Worm (Caenorhabditis elegans) whole organism, midembryonic: ENCODE measurements around the gene fmo-3.

Experiments used
- T22C8.4 ChIP-seq: fragments of 200-800 bp; sonication (Bioruptor generic); IDR thresholded peaks from 2 replicates; pipeline ENCODE4 v1.3.6; 2022; ENCODE audit warnings: missing genetic modification characterization, missing compliant biosample characterization
- cog-1 ChIP-seq: sonication (generic microtip); optimal IDR thresholded peaks from 2 replicates; lab custom pipeline; 2016; ENCODE audit warnings: missing genetic modification characterization, missing compliant biosample characterization
- flt-1 ChIP-seq: fragments of 200-800 bp; sonication (Bioruptor generic); IDR thresholded peaks from 2 replicates; pipeline ENCODE4 v1.3.6; 2022; ENCODE audit warnings: missing genetic modification characterization, missing compliant biosample characterization
- klf-2 ChIP-seq: fragments of 200-800 bp; sonication (Bioruptor generic); conservative IDR thresholded peaks from 2 replicates; pipeline ENCODE4 v1.3.6; 2022; ENCODE audit warnings: missing genetic modification reagents, missing genetic modification characterization, missing compliant biosample characterization
- med-1 ChIP-seq: sonication (generic microtip); optimal IDR thresholded peaks from 2 replicates; lab custom pipeline; 2017; ENCODE audit warnings: missing genetic modification characterization, mild to moderate bottlenecking, missing compliant biosample characterization, antibody characterized with exemption, missing genetic modification reagents; ENCODE audit not compliant: insufficient read depth
- ref-1 ChIP-seq: fragments of 200-800 bp; sonication (Bioruptor generic); conservative IDR thresholded peaks from 2 replicates; pipeline ENCODE4 v1.3.6; 2022; ENCODE audit warnings: missing genetic modification reagents, missing genetic modification characterization, missing compliant biosample characterization
- tab-1 ChIP-seq: fragments of 200-800 bp; sonication (Bioruptor generic); IDR thresholded peaks from 2 replicates; pipeline ENCODE4 v1.3.6; 2022; ENCODE audit warnings: missing genetic modification characterization, missing compliant biosample characterization
- ztf-23 ChIP-seq: fragments of 200-800 bp; sonication (Bioruptor generic); IDR thresholded peaks from 2 replicates; pipeline ENCODE4 v1.3.6; 2022; ENCODE audit warnings: missing genetic modification reagents, missing genetic modification characterization, missing compliant biosample characterization
- ztf-29 ChIP-seq: fragments of 200-800 bp; sonication (Bioruptor generic); IDR thresholded peaks from 2 replicates; pipeline ENCODE4 v1.3.6; 2022; ENCODE audit warnings: missing genetic modification reagents, missing genetic modification characterization, missing compliant biosample characterization

The fmo-3 gene

DNA sequence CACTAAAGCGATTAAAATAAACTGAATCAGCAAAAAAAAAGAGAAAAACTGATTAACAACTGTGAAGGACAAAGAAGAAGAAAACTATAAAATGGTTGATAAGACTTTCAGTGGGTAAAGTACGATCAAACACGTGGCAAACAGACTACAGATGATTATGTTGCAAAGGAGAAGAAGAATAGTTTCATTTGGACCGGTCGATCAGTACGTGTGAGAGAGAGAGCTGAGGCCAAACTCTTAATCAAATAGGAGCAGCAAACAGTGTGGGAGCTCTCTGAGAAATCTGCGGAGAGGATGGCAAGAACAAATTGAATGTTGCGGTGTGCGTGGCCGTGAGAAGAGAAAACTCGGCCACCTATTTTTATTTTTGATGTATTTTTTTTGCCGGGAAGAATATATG, 24.6 kb downstream of the fmo-3 start:
- TF ChIP-seq tab-1 (GFP tag; lab: Robert Waterston, UW) (no peak), T22C8.4 (GFP tag; lab: Robert Waterston, UW) (no peak), med-1 (GFP tag; lab: Kevin White, UChicago) (no peak), cog-1 (tag; lab: Kevin White, UChicago) (no peak), ref-1 (GFP tag; lab: Robert Waterston, UW) (no peak), ztf-23 (GFP tag; lab: Robert Waterston, UW) (no peak), ztf-29 (GFP tag; lab: Robert Waterston, UW) (no peak), klf-2 (GFP tag; lab: Robert Waterston, UW) (no peak), flt-1 (GFP tag; lab: Robert Waterston, UW) (no peak)

DNA sequence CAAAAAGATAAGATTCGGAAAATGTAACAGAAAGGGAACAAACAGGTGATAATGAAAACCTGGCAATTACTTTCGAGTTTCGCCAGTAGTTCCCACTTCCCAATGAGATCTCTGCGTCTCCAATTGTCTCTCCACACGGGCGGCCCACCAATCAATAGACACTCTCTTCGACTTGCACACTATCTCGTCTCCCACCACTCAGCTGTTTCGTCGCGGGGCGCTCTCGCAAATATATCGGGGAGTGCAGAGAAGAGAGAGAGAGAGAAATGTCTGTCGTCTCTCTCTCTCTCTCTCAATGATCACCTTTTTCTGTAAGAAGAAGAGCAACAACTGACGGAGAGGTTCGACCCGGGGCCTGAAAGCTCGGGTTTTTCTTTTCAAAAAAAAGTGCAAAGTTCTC, 25.7 kb downstream of the fmo-3 start:
- TF ChIP-seq T22C8.4 (GFP tag; lab: Robert Waterston, UW) (peak; percentile 97), tab-1 (GFP tag; lab: Robert Waterston, UW) (no peak), med-1 (GFP tag; lab: Kevin White, UChicago) (no peak), cog-1 (tag; lab: Kevin White, UChicago) (peak; percentile 26), ztf-23 (GFP tag; lab: Robert Waterston, UW) (peak; percentile 46; the same call in 1 of the 2 replicates), flt-1 (GFP tag; lab: Robert Waterston, UW) (0 out of 2 replicates have a peak, but pooled peaks have one; percentile 39)

DNA sequence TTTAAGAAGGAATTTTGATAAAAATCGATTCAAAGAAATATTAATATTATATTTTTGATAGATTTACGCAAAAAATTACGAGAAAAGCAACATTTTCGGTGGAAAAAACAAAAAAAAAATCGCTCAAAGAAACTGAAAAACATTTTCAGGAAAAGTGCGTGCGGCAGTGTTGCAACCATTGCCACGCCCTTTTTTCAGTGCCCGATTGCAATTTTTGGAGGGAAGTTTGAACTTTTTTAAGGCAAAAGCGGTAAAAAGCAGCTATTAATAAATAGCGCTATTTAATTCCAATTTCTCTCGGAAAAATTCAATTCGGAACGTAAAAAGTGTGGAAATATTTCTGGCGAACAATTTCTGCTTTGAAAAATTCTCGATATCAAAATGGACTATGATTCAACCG, 26.6 kb downstream of the fmo-3 start:
- TF ChIP-seq ztf-23 (GFP tag; lab: Robert Waterston, UW), result no peak
- no peak for TF ChIP-seq ztf-29 (GFP tag; lab: Robert Waterston, UW)
- TF ChIP-seq flt-1 (GFP tag; lab: Robert Waterston, UW), result no peak
- TF ChIP-seq T22C8.4 (GFP tag; lab: Robert Waterston, UW), result no peak
- TF ChIP-seq med-1 (GFP tag; lab: Kevin White, UChicago), result no peak
- TF ChIP-seq cog-1 (tag; lab: Kevin White, UChicago), result no peak
- TF ChIP-seq ref-1 (GFP tag; lab: Robert Waterston, UW), result no peak
- TF ChIP-seq klf-2 (GFP tag; lab: Robert Waterston, UW), result no peak
- no peak for TF ChIP-seq tab-1 (GFP tag; lab: Robert Waterston, UW)

DNA sequence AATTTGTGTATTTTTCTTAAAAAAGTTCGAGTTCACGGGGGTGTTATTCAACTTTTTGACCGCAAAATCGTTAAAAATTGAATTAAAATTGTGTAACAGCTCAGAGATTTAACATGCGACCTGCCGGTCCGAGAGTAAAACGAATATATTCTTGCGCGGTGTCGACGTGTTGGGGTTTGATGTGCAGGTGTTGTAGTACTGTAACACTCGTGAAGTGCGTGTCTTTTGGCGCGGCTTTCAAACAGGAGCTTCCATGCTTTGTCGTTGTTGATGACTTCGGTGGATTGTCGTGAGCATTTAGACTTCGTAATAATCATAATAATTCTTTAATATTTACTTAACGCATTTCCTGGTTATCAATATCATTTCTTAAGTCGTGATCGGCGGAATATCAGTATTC, 36.0 kb downstream of the fmo-3 start, which contains the start of gene tat-3:
tat-3 (minus strand) TSS at position 196 of the 400 bp plus-strand sequence.
- TF ChIP-seq tab-1 (GFP tag; lab: Robert Waterston, UW) (no peak), flt-1 (GFP tag; lab: Robert Waterston, UW) (no peak), ztf-29 (GFP tag; lab: Robert Waterston, UW) (no peak), ztf-23 (GFP tag; lab: Robert Waterston, UW) (no peak), ref-1 (GFP tag; lab: Robert Waterston, UW) (no peak), cog-1 (tag; lab: Kevin White, UChicago) (no peak), med-1 (GFP tag; lab: Kevin White, UChicago) (no peak), klf-2 (GFP tag; lab: Robert Waterston, UW) (no peak), T22C8.4 (GFP tag; lab: Robert Waterston, UW) (no peak)

DNA sequence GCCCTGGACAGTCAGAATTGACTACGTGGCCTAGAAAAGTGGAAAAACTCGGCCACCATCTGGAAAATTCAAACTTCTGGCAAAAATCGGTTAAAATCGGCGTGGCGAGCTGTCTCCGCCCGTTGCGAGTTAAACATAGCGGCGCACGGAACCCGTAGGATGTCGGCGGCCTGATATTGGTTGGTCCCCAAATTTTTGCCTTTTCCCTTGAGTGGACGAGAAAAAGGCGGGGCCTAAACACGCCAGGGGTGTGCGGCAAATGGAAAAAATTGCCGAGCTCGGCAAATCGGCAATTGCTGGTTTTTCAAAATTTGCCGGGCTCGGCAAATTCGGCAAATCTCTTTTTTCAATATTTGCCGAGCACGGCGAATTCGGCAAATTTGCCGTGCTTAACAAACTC, 38.8 kb downstream of the fmo-3 start:
- TF ChIP-seq ref-1 (GFP tag; lab: Robert Waterston, UW), result no peak
- TF ChIP-seq ztf-29 (GFP tag; lab: Robert Waterston, UW), result no peak
- no peak for TF ChIP-seq ztf-23 (GFP tag; lab: Robert Waterston, UW)
- no peak for TF ChIP-seq med-1 (GFP tag; lab: Kevin White, UChicago)
- no peak for TF ChIP-seq klf-2 (GFP tag; lab: Robert Waterston, UW)
- TF ChIP-seq T22C8.4 (GFP tag; lab: Robert Waterston, UW), result no peak
- no peak for TF ChIP-seq tab-1 (GFP tag; lab: Robert Waterston, UW)
- TF ChIP-seq flt-1 (GFP tag; lab: Robert Waterston, UW), result no peak
- no peak for TF ChIP-seq cog-1 (tag; lab: Kevin White, UChicago)

DNA sequence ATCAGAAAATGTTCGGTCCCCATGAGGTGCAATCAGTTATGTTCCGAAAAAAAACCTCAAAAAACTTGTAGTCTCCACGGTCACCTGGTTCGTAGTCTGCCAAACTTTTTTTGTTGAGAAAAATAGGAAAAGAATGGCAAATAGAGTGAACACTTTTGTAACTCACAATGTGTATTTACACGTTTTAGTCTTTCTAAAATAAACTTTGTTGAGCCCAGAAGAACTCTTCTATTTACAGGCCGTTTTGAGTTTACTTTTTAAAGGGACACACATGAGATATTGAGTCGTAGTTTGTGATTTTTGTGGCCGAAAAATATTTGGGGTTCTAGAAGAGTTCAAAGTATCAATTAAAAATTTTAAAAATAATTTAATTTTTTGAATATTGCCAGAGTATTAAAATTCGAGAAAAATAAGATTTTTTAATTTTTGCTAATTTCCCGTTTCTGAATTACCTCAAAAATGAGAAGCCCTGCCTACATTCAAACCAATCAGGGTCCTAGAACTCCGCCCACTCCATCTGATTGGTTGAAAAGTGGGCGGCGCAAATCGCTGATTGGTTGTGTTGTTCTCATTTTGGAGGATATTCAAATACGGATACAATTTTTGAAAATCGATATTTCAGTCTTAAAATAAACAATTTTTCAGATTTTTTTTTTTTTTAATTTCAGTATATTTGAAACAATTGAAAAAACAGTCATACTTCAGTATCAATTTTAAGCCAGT, 40.2 kb downstream of the fmo-3 start:
- TF ChIP-seq ztf-23 (GFP tag; lab: Robert Waterston, UW) (no peak), cog-1 (tag; lab: Kevin White, UChicago) (no peak), ztf-29 (GFP tag; lab: Robert Waterston, UW) (no peak), flt-1 (GFP tag; lab: Robert Waterston, UW) (no peak), T22C8.4 (GFP tag; lab: Robert Waterston, UW) (no peak), med-1 (GFP tag; lab: Kevin White, UChicago) (no peak), ref-1 (GFP tag; lab: Robert Waterston, UW) (no peak), klf-2 (GFP tag; lab: Robert Waterston, UW) (no peak)

DNA sequence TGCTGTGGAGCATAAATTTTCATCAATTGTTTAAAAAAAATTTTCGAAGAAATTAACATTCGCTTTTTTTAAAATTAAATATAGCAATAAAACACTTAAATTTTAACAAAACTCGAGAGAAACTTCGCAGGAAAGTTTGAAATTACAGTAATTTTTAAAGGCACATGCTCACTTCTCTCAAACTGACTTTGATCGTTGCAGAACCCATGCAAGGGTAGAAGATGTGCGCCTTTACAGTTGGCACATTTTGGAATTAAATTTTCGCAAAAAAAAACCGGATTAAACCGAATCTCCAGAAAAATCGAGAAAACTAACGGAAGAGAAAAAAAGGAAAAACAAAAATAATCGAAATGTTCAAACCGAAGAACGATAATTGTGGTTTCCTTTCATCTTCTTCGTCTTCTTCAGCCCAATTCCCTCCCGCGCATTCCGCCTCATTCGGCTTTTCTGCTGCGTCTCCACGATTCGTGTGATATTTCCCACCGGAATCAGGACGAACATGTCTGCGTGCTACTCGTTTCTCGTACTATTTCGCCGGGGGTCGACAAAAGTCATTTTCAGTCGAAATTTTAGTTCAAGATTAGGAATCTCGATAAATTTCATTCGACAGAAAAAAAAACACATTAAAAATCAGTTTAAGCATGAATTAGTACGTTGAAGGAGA, 42.0 kb downstream of the fmo-3 start:
- TF ChIP-seq flt-1 (GFP tag; lab: Robert Waterston, UW) (no peak), cog-1 (tag; lab: Kevin White, UChicago) (no peak), klf-2 (GFP tag; lab: Robert Waterston, UW) (no peak), tab-1 (GFP tag; lab: Robert Waterston, UW) (no peak), T22C8.4 (GFP tag; lab: Robert Waterston, UW) (no peak), ztf-29 (GFP tag; lab: Robert Waterston, UW) (no peak), med-1 (GFP tag; lab: Kevin White, UChicago) (no peak), ztf-23 (GFP tag; lab: Robert Waterston, UW) (no peak), ref-1 (GFP tag; lab: Robert Waterston, UW) (no peak)

DNA sequence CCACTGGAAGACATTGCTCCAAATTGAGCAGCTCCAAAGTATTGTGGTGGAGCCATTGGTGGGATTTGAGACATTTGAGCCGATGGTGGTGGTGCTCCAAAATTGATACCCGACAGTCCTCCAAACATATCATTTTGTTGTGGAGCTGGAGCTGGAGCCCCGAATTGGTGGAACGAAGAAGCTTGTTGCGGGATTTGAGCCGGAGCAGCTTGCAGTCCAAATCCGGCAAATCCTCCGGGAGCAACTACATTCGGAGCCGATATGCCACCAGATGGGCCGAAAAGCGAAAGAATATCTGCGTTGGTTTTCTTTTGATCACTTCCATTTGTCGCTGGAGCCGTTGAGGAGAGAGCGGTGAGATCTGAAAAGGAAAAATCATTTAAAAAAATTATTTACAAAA, 43.6 kb downstream of the fmo-3 start:
- no peak for TF ChIP-seq med-1 (GFP tag; lab: Kevin White, UChicago)
- TF ChIP-seq ztf-23 (GFP tag; lab: Robert Waterston, UW), result no peak
